Worm (Caenorhabditis elegans) whole organism, L1 larva: ENCODE results near the gene nfyc-1.

ENCODE experiments used
- aly-2 ChIP-seq: fragments of 150-350 bp; optimal IDR thresholded peaks from 2 replicates; lab custom pipeline; 2014; ENCODE audit warnings: missing biosample characterization, missing genetic modification characterization
- egl-27 ChIP-seq, 2 experiments: fragments of 150-350 bp in 1 of 2; sonication (generic microtip); optimal IDR thresholded peaks; 3 replicates each; lab custom pipeline; 2017 to 2018; ENCODE audit warnings: missing biosample characterization in 2 of 2, missing genetic modification characterization in 2 of 2, missing genetic modification reagents in 2 of 2
- elt-2 ChIP-seq: sonication (generic microtip); optimal IDR thresholded peaks from 2 replicates; lab custom pipeline; 2016; ENCODE audit warnings: missing genetic modification characterization, mild to moderate bottlenecking, inconsistent platforms, missing compliant biosample characterization, missing genetic modification reagents
- fkh-10 ChIP-seq: sonication (generic microtip); optimal IDR thresholded peaks from 2 replicates; lab custom pipeline; 2017; ENCODE audit warnings: missing biosample characterization, missing genetic modification reagents, missing genetic modification characterization
- fkh-8 ChIP-seq: sonication (generic microtip); optimal IDR thresholded peaks from 2 replicates; lab custom pipeline; 2016; ENCODE audit warnings: mild to moderate bottlenecking, missing genetic modification characterization, missing compliant biosample characterization
- fos-1 ChIP-seq: fragments of 150-350 bp; optimal IDR thresholded peaks from 2 replicates; lab custom pipeline; 2014; ENCODE audit warnings: missing biosample characterization, missing genetic modification characterization
- lin-39 ChIP-seq: fragments of 150-350 bp; optimal IDR thresholded peaks from 2 replicates; lab custom pipeline; 2014; ENCODE audit warnings: missing biosample characterization, missing genetic modification reagents, missing genetic modification characterization
- nhr-77 ChIP-seq: fragments of 150-350 bp; optimal IDR thresholded peaks from 2 replicates; lab custom pipeline; 2014; ENCODE audit warnings: missing biosample characterization, missing genetic modification characterization
- rnt-1 ChIP-seq: sonication (generic microtip); optimal IDR thresholded peaks from 2 replicates; lab custom pipeline; 2016; ENCODE audit warnings: mild to moderate bottlenecking, missing genetic modification characterization, moderate library complexity, missing compliant biosample characterization
- sox-4 ChIP-seq: sonication (generic microtip); optimal IDR thresholded peaks from 2 replicates; lab custom pipeline; 2016; ENCODE audit warnings: missing genetic modification characterization, missing compliant biosample characterization
- tbx-2 ChIP-seq: sonication (generic microtip); optimal IDR thresholded peaks from 2 replicates; lab custom pipeline; 2016; ENCODE audit warnings: missing genetic modification characterization, missing compliant biosample characterization
- zag-1 ChIP-seq: fragments of 150-350 bp; optimal IDR thresholded peaks from 2 replicates; lab custom pipeline; 2014; ENCODE audit warnings: missing biosample characterization, missing genetic modification characterization
- ztf-11 ChIP-seq, 2 experiments: sonication (generic microtip); optimal IDR thresholded peaks; 2 replicates each; lab custom pipeline; 2016 to 2017; ENCODE audit warnings: missing genetic modification characterization in 2 of 2, missing biosample characterization in 1 of 2, missing compliant biosample characterization in 1 of 2

- peak; percentile 7 for TF ChIP-seq elt-2 (tag; lab: Kevin White, UChicago)
- TF ChIP-seq aly-2 (tag; lab: Kevin White, UChicago) = no peak
- TF ChIP-seq tbx-2 (tag; lab: Kevin White, UChicago) = no peak
- no peak for TF ChIP-seq zag-1
- no peak for TF ChIP-seq lin-39 (tag; lab: Kevin White, UChicago)
- TF ChIP-seq rnt-1 (tag; lab: Kevin White, UChicago) = no peak
- TF ChIP-seq ztf-11 (tag; optimal IDR thresholded peaks at IDR 0.05; lab: Kevin White, UChicago) = no peak
- TF ChIP-seq fkh-10 (GFP tag; lab: Kevin White, UChicago) = no peak
- TF ChIP-seq fkh-8 (tag; lab: Kevin White, UChicago) = no peak
- no peak for TF ChIP-seq fos-1 (tag; lab: Kevin White, UChicago)
- TF ChIP-seq sox-4 = no peak
- no peak for TF ChIP-seq nhr-77 (tag; lab: Kevin White, UChicago)
- no peak for TF ChIP-seq egl-27 (tag; optimal IDR thresholded peaks at IDR 0.05; lab: Kevin White, UChicago)
These were observed 21.8 kb downstream of the nfyc-1 start for ce11 chrII:65484-65883.
